Worm (Caenorhabditis elegans) whole organism, L4 larva: ENCODE results near the gene K01D12.9.

Experiments
- dpl-1 ChIP-seq: fragments of 150-350 bp; optimal IDR thresholded peaks from 2 replicates; lab custom pipeline; 2014; ENCODE audit warnings: missing biosample characterization, missing genetic modification reagents, missing genetic modification characterization
- mdt-29 ChIP-seq: fragments of 200-800 bp; sonication (Bioruptor generic); IDR thresholded peaks from 2 replicates; pipeline ENCODE4 v1.3.6; 2022; ENCODE audit warnings: missing genetic modification reagents, missing genetic modification characterization, missing compliant biosample characterization
- mxl-3 ChIP-seq: fragments of 200-800 bp; sonication (Bioruptor generic); optimal IDR thresholded peaks from 2 replicates; lab custom pipeline; 2018; ENCODE audit warnings: mild to moderate bottlenecking, missing genetic modification characterization, missing compliant biosample characterization
- nhr-11 ChIP-seq: fragments of 150-350 bp; optimal IDR thresholded peaks from 2 replicates; lab custom pipeline; 2014; ENCODE audit warnings: missing biosample characterization, missing genetic modification characterization
- nhr-237 ChIP-seq: sonication (generic microtip); optimal IDR thresholded peaks from 2 replicates; lab custom pipeline; 2017; ENCODE audit warnings: missing biosample characterization, missing genetic modification characterization
- nhr-28 ChIP-seq: fragments of 150-350 bp; optimal IDR thresholded peaks from 2 replicates; lab custom pipeline; 2014; ENCODE audit warnings: missing biosample characterization, missing genetic modification characterization
- nhr-41 ChIP-seq: fragments of 200-800 bp; sonication (Bioruptor generic); IDR thresholded peaks from 2 replicates; pipeline ENCODE4 v1.3.6; 2022; ENCODE audit warnings: missing genetic modification reagents, missing genetic modification characterization, missing compliant biosample characterization
- nhr-76 ChIP-seq: fragments of 150-350 bp; optimal IDR thresholded peaks from 2 replicates; lab custom pipeline; 2014; ENCODE audit warnings: missing biosample characterization, missing genetic modification characterization

DNA sequence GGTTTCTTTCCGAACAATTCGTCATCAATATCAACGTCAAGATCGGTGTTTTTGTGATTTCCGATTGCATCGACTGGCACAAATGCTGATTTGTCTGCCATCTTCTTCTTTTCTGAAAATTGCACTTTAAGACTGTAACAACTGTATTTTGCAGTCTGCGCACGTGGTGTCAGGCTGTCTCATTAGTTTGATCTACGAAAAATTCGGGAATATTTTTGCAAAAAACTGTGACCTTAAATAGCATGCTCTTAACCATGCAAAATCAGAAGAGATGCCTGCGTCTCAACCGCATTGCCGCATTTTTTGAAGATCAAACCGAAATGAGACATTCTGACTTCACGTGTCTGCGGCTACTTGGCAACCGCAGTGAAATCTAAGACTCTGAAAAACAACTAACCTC, 3.1 kb downstream of the K01D12.9 start, which contains the start of gene K01D12.7:
- no peak for TF ChIP-seq mxl-3
- no peak for TF ChIP-seq nhr-76 (tag; lab: Kevin White, UChicago)
- TF ChIP-seq nhr-237: no peak
- TF ChIP-seq nhr-11 (tag; lab: Kevin White, UChicago): no peak
- no peak for TF ChIP-seq nhr-28 (tag; lab: Kevin White, UChicago)
- TF ChIP-seq nhr-41 (GFP tag; lab: Robert Waterston, UW): no peak
- TF ChIP-seq dpl-1 (GFP tag; lab: Kevin White, UChicago): no peak
- no peak for TF ChIP-seq mdt-29
